ENCODE assay signal across 7 fruit fly cellular contexts in the genomic region with DNA sequence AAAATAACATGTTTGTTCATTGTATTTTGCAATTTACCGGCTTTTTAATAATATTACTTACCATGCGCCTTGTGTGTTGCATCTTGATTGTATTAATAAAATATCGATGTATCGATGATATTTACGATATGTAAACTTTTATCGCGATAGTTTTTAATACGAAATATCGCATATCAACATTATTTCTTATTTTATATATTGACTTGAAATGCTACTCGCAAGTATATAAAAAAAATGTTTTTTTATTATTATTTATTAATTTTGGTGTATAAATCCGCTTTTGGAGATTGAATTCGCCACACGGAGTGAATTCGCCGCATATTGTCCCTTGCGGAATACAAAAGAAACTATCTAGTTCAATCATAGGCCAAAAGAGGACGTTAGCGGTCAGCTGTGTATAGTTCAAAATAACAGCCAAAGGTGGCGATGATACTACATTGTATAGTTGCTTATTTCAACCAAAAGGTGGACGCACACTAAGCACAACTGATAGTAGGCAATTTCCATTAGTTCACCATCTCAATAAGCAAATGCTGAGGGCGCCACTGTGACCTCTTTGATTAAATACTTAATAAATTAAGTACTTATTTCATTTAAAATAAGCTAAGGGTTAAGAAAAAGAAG.
A peak's percentile ranks its signal among the peaks of the same experiment; 100 is the strongest.
TF ChIP-seq lines count a peak whose summit lies in the region.

mtSSB (minus strand) TSS at position 96 of the 624 bp plus-strand sequence.

- peak; percentile 99 to 100 for TF ChIP-seq CTCF in S2 (optimal IDR thresholded peaks at IDR 0.05; lab: Kevin White, UChicago)
- peak; percentile 100 for TF ChIP-seq CTCF in whole organism, embryonic (GFP tag; optimal IDR thresholded peaks at IDR 0.05; lab: Kevin White, UChicago)

TF ChIP-seq in whole organism, 6 proteins besides CTCF, POLR2A, EP300 and RAD21:
- TF ChIP-seq CG8478 (optimal IDR thresholded peaks at IDR 0.05; lab: Kevin White, UChicago) (peak; percentile 5), pan (optimal IDR thresholded peaks at IDR 0.05; lab: Kevin White, UChicago) (no peak), Dll (optimal IDR thresholded peaks at IDR 0.05; lab: Kevin White, UChicago) (no peak)

TF ChIP-seq in whole organism, adult, 20 proteins besides CTCF, POLR2A, EP300 and RAD21 (continues in another document):
- peak; percentile 69 for TF ChIP-seq CG7045 (GFP tag; optimal IDR thresholded peaks at IDR 0.05; lab: Kevin White, UChicago)
- peak; percentile 88 for TF ChIP-seq toe (GFP tag; optimal IDR thresholded peaks at IDR 0.05; lab: Kevin White, UChicago)
- TF ChIP-seq Clk (GFP tag; optimal IDR thresholded peaks at IDR 0.05; lab: Kevin White, UChicago) = peak; percentile 5
- peak; percentile 87 for TF ChIP-seq Hr96 (GFP tag; optimal IDR thresholded peaks at IDR 0.05; lab: Kevin White, UChicago)
- TF ChIP-seq kay (GFP tag; lab: Kevin White, UChicago; ENCODE audit: borderline replicate concordance) = peak; percentile 85
- TF ChIP-seq CG14711 (tag; optimal IDR thresholded peaks at IDR 0.05; lab: Kevin White, UChicago) = peak; percentile 73
- TF ChIP-seq Mnt (GFP tag; optimal IDR thresholded peaks at IDR 0.05; lab: Kevin White, UChicago) = peak; percentile 88
- peak; percentile 73 for TF ChIP-seq cic (GFP tag; optimal IDR thresholded peaks at IDR 0.05; lab: Kevin White, UChicago)
- peak; percentile 84 for TF ChIP-seq CG7101 (tag; optimal IDR thresholded peaks at IDR 0.05; lab: Kevin White, UChicago)
- peak; percentile 95 for TF ChIP-seq CG1620 (GFP tag; optimal IDR thresholded peaks at IDR 0.05; lab: Kevin White, UChicago)
- TF ChIP-seq pad (GFP tag; optimal IDR thresholded peaks at IDR 0.05; lab: Kevin White, UChicago) = peak; percentile 76
- TF ChIP-seq Crg-1 (GFP tag; optimal IDR thresholded peaks at IDR 0.05; lab: Kevin White, UChicago) = peak; percentile 90
- TF ChIP-seq CG5204 (GFP tag; optimal IDR thresholded peaks at IDR 0.05; lab: Kevin White, UChicago) = peak; percentile 86
- peak; percentile 19 for TF ChIP-seq CG11617 (GFP tag; optimal IDR thresholded peaks at IDR 0.05; lab: Kevin White, UChicago)
- TF ChIP-seq bab1 (GFP tag; optimal IDR thresholded peaks at IDR 0.05; lab: Kevin White, UChicago) = peak; percentile 81

TF ChIP-seq in whole organism, embryonic, 481 proteins besides CTCF, POLR2A, EP300 and RAD21 (continues in another document):
- TF ChIP-seq Nf-YB (GFP tag; optimal IDR thresholded peaks at IDR 0.05; lab: Kevin White, UChicago) (peak; percentile 38), CG11723 (GFP tag; optimal IDR thresholded peaks at IDR 0.05; lab: Kevin White, UChicago) (peak; percentile 51), chn (GFP tag; optimal IDR thresholded peaks at IDR 0.05; lab: Kevin White, UChicago) (peak; percentile 82), CHES-1-like (GFP tag; optimal IDR thresholded peaks at IDR 0.05; lab: Kevin White, UChicago) (peak; percentile 72), CoRest (tag; optimal IDR thresholded peaks at IDR 0.05; lab: Kevin White, UChicago) (peak; percentile 77), sima (GFP tag; optimal IDR thresholded peaks at IDR 0.05; lab: Kevin White, UChicago) (no peak), dati (GFP tag; IDR thresholded peaks at IDR 0.05; lab: Robert Waterston, UW) (peak; percentile 77), CG17186 (GFP tag; optimal IDR thresholded peaks at IDR 0.05; lab: Kevin White, UChicago) (peak; percentile 63), vnd (GFP tag; IDR thresholded peaks at IDR 0.05; lab: Robert Waterston, UW; ENCODE audit: partially characterized antibody) (peak; percentile 99), zen (tag; optimal IDR thresholded peaks at IDR 0.05; lab: Kevin White, UChicago) (peak; percentile 86), Xbp1 (GFP tag; optimal IDR thresholded peaks at IDR 0.05; lab: Kevin White, UChicago) (peak; percentile 95), CG8388 (GFP tag; optimal IDR thresholded peaks at IDR 0.05; lab: Kevin White, UChicago) (peak; percentile 11), tin (GFP tag; optimal IDR thresholded peaks at IDR 0.05; lab: Kevin White, UChicago) (peak; percentile 94), Camta (GFP tag; optimal IDR thresholded peaks at IDR 0.05; lab: Kevin White, UChicago) (peak; percentile 87), da (GFP tag; optimal IDR thresholded peaks at IDR 0.05; lab: Kevin White, UChicago) (peak; percentile 76)

TF ChIP-seq in whole organism, prepupa, 60 proteins besides CTCF, POLR2A, EP300 and RAD21 (continues in another document):
- TF ChIP-seq Ets21C (GFP tag; optimal IDR thresholded peaks at IDR 0.05; lab: Kevin White, UChicago) (peak; percentile 54), Met (GFP tag; optimal IDR thresholded peaks at IDR 0.05; lab: Kevin White, UChicago) (peak; percentile 82), CG4318 (GFP tag; optimal IDR thresholded peaks at IDR 0.05; lab: Kevin White, UChicago) (no peak), CG8119 (GFP tag; IDR thresholded peaks at IDR 0.05; lab: Robert Waterston, UW) (no peak), CG3919 (GFP tag; optimal IDR thresholded peaks at IDR 0.05; lab: Kevin White, UChicago) (peak; percentile 73), vri (GFP tag; optimal IDR thresholded peaks at IDR 0.05; lab: Kevin White, UChicago) (peak; percentile 74), fd59A (GFP tag; optimal IDR thresholded peaks at IDR 0.05; lab: Kevin White, UChicago) (no peak), cyc (GFP tag; optimal IDR thresholded peaks at IDR 0.05; lab: Kevin White, UChicago) (peak; percentile 91), CG10669 (GFP tag; optimal IDR thresholded peaks at IDR 0.05; lab: Kevin White, UChicago) (peak; percentile 29), dsx (GFP tag; optimal IDR thresholded peaks at IDR 0.05; lab: Kevin White, UChicago; ENCODE audit: poor library complexity, severe bottlenecking) (peak; percentile 100), CG6854 (GFP tag; optimal IDR thresholded peaks at IDR 0.05; lab: Kevin White, UChicago) (no peak), CG11762 (GFP tag; optimal IDR thresholded peaks at IDR 0.05; lab: Kevin White, UChicago; ENCODE audit: insufficient read depth) (peak; percentile 33), Hr4 (GFP tag; optimal IDR thresholded peaks at IDR 0.05; lab: Kevin White, UChicago) (peak; percentile 64), CG11294 (GFP tag; IDR thresholded peaks at IDR 0.05; lab: Robert Waterston, UW) (0 out of 2 replicates have a peak, but pooled peaks have one; percentile 22), pdm3 (GFP tag; optimal IDR thresholded peaks at IDR 0.05; lab: Kevin White, UChicago) (peak; percentile 83), spab (GFP tag; optimal IDR thresholded peaks at IDR 0.05; lab: Kevin White, UChicago) (no peak)

TF ChIP-seq in whole organism, pupa, 21 proteins besides CTCF, POLR2A, EP300 and RAD21:
- TF ChIP-seq Pif1A (GFP tag; optimal IDR thresholded peaks at IDR 0.05; lab: Kevin White, UChicago) = peak; percentile 27
- TF ChIP-seq CG4496 (GFP tag; IDR thresholded peaks at IDR 0.05; lab: Robert Waterston, UW) = peak; percentile 86
- TF ChIP-seq CG32121 (GFP tag; IDR thresholded peaks at IDR 0.05; lab: Robert Waterston, UW) = peak; percentile 33; the same call in 1 of the 2 replicates
- peak; percentile 59 for TF ChIP-seq EcR (GFP tag; optimal IDR thresholded peaks at IDR 0.05; lab: Kevin White, UChicago)
- TF ChIP-seq CG17806 (tag; optimal IDR thresholded peaks at IDR 0.05; lab: Kevin White, UChicago) = no peak
- TF ChIP-seq CG8301 (tag; optimal IDR thresholded peaks at IDR 0.05; lab: Kevin White, UChicago) = no peak
- peak; percentile 67 for TF ChIP-seq Snoo (tag; optimal IDR thresholded peaks at IDR 0.05; lab: Kevin White, UChicago)
- no peak for TF ChIP-seq CG10348 (GFP tag; IDR thresholded peaks at IDR 0.05; lab: Robert Waterston, UW)
- TF ChIP-seq Ets98B (GFP tag; IDR thresholded peaks at IDR 0.05; lab: Robert Waterston, UW) = peak; percentile 46
- TF ChIP-seq CG34367 (tag; optimal IDR thresholded peaks at IDR 0.05; lab: Kevin White, UChicago) = peak; percentile 39
- TF ChIP-seq CG12605 (GFP tag; IDR thresholded peaks at IDR 0.05; lab: Robert Waterston, UW) = no peak
- TF ChIP-seq CG15710 (tag; optimal IDR thresholded peaks at IDR 0.05; lab: Kevin White, UChicago) = peak; percentile 39
- TF ChIP-seq fd96Ca (GFP tag; IDR thresholded peaks at IDR 0.05; lab: Robert Waterston, UW) = no peak
- TF ChIP-seq Pif1B (GFP tag; optimal IDR thresholded peaks at IDR 0.05; lab: Kevin White, UChicago) = peak; percentile 38
- TF ChIP-seq CG9948 (tag; optimal IDR thresholded peaks at IDR 0.05; lab: Kevin White, UChicago) = no peak
- no peak for TF ChIP-seq rn (GFP tag; IDR thresholded peaks at IDR 0.05; lab: Robert Waterston, UW)

TF ChIP-seq in whole organism, wandering third instar larva, 38 proteins besides CTCF, POLR2A, EP300 and RAD21 (continues in another document):
- TF ChIP-seq br (GFP tag; optimal IDR thresholded peaks at IDR 0.05; lab: Kevin White, UChicago) (peak; percentile 88), jim (GFP tag; optimal IDR thresholded peaks at IDR 0.05; lab: Kevin White, UChicago) (peak; percentile 38), tai (GFP tag; optimal IDR thresholded peaks at IDR 0.05; lab: Kevin White, UChicago) (peak; percentile 92), pan (optimal IDR thresholded peaks at IDR 0.05; lab: Kevin White, UChicago) (no peak), dsf (GFP tag; optimal IDR thresholded peaks at IDR 0.05; lab: Kevin White, UChicago; ENCODE audit: borderline replicate concordance) (peak; percentile 67), lola (GFP tag; optimal IDR thresholded peaks at IDR 0.05; lab: Kevin White, UChicago) (no peak), Dif (GFP tag; optimal IDR thresholded peaks at IDR 0.05; lab: Kevin White, UChicago; ENCODE audit: partially characterized antibody) (no peak), sv (GFP tag; optimal IDR thresholded peaks at IDR 0.05; lab: Kevin White, UChicago) (peak; percentile 69), Rel (GFP tag; optimal IDR thresholded peaks at IDR 0.05; lab: Kevin White, UChicago) (no peak), Rel (tag; optimal IDR thresholded peaks at IDR 0.05; lab: Kevin White, UChicago) (peak; percentile 42), h (GFP tag; optimal IDR thresholded peaks at IDR 0.05; lab: Kevin White, UChicago) (peak; percentile 91), sage (GFP tag; optimal IDR thresholded peaks at IDR 0.05; lab: Kevin White, UChicago) (peak; percentile 52), N (GFP tag; optimal IDR thresholded peaks at IDR 0.05; lab: Kevin White, UChicago) (no peak), brk (GFP tag; optimal IDR thresholded peaks at IDR 0.05; lab: Kevin White, UChicago) (peak; percentile 84), HLH106 (tag; optimal IDR thresholded peaks at IDR 0.05; lab: Kevin White, UChicago) (peak; percentile 78), Sp1 (GFP tag; optimal IDR thresholded peaks at IDR 0.05; lab: Kevin White, UChicago) (no peak), psq (GFP tag; optimal IDR thresholded peaks at IDR 0.05; lab: Kevin White, UChicago) (peak; percentile 79), Mio (GFP tag; optimal IDR thresholded peaks at IDR 0.05; lab: Kevin White, UChicago) (no peak), GATAd (GFP tag; optimal IDR thresholded peaks at IDR 0.05; lab: Kevin White, UChicago) (no peak), Hr78 (GFP tag; optimal IDR thresholded peaks at IDR 0.05; lab: Kevin White, UChicago) (no peak), Hnf4 (GFP tag; optimal IDR thresholded peaks at IDR 0.05; lab: Kevin White, UChicago) (peak; percentile 91), Abd-B (GFP tag; optimal IDR thresholded peaks at IDR 0.05; lab: Kevin White, UChicago) (no peak), rgr (GFP tag; optimal IDR thresholded peaks at IDR 0.05; lab: Kevin White, UChicago) (peak; percentile 93)
